Fruit fly (Drosophila melanogaster): ENCODE data around the gene PlexA.

DNA sequence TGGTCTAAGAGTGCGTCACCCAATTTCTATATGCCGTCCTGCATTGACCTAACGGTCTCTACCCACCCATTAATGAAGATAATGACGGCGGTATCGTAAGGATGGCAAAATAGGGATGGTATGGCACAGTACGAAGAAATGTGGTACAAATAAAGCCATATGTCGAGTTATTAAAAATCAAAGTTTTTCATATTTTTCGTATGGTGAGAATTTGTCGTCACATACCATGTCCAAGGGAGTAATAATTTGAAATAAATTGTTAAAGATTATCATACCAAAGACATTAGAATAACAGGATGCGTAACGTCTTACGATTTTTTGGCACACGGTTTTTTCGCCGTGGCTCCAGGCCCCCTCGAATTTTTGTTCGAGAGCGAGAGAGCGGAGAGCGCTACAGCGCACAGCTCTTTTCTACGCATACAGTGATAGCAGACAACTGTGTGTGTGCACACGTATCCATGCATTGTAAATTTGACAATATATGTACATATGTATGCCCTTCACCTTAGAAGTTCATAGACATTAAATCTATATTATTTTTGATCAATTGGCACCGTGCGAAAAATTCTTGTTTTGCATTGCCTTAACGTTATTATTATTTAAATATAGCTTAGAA, 66.9 kb downstream of the PlexA start:
- TF ChIP-seq CG8478 (optimal IDR thresholded peaks at IDR 0.05), result no peak
- no peak for TF ChIP-seq CTCF (optimal IDR thresholded peaks at IDR 0.05)
